Fruit fly (Drosophila melanogaster): ENCODE results near the gene ATPsynE.

- TF ChIP-seq Hr4 (GFP tag; optimal IDR thresholded peaks at IDR 0.05) = no peak
- no peak for TF ChIP-seq lz (GFP tag; optimal IDR thresholded peaks at IDR 0.05)
- TF ChIP-seq Lpt (GFP tag; optimal IDR thresholded peaks at IDR 0.05) = no peak
- no peak for TF ChIP-seq topi (GFP tag; optimal IDR thresholded peaks at IDR 0.05)
- no peak for TF ChIP-seq Smox (GFP tag; optimal IDR thresholded peaks at IDR 0.05)
- TF ChIP-seq pdm3 (GFP tag; optimal IDR thresholded peaks at IDR 0.05) = no peak
- TF ChIP-seq CG7368 (GFP tag; optimal IDR thresholded peaks at IDR 0.05) = no peak
- no peak for TF ChIP-seq svp (GFP tag)
- no peak for TF ChIP-seq CG32006 (GFP tag; optimal IDR thresholded peaks at IDR 0.05)
- TF ChIP-seq vri (GFP tag; optimal IDR thresholded peaks at IDR 0.05) = peak; percentile 17
- TF ChIP-seq Eip78C (GFP tag) = peak; percentile 8
- TF ChIP-seq Hr39 (GFP tag; optimal IDR thresholded peaks at IDR 0.05) = no peak
- TF ChIP-seq Blimp-1 (GFP tag; optimal IDR thresholded peaks at IDR 0.05) = no peak
These were observed 42.9 kb downstream of the ATPsynE start for dm6 chr3R:14369481-14370198.
